Fruit fly (Drosophila melanogaster) whole organism, embryonic: ENCODE results near the gene CG17154.

ENCODE experiments used
- Ada2b ChIP-seq: fragments of 200-800 bp; sonication (Bioruptor generic); IDR thresholded peaks from 2 replicates; pipeline ENCODE4 v1.3.6; 2022; ENCODE audit warnings: missing biosample characterization, missing genetic modification characterization
- CG10321 ChIP-seq: fragments of 200-800 bp; sonication (Bioruptor generic); IDR thresholded peaks from 2 replicates; pipeline ENCODE4 v1.3.6; 2022; ENCODE audit warnings: missing biosample characterization, missing genetic modification characterization
- CG10462 ChIP-seq: fragments of 200-800 bp; sonication (Bioruptor generic); optimal IDR thresholded peaks from 2 replicates; lab custom pipeline; 2016; ENCODE audit warnings: missing biosample characterization, missing genetic modification characterization
- CG11093 ChIP-seq: fragments of 200-800 bp; sonication (Bioruptor generic); IDR thresholded peaks from 3 replicates; pipeline ENCODE4 v1.3.6; 2022; ENCODE audit warnings: missing biosample characterization, missing genetic modification characterization
- CG11560 ChIP-seq: fragments of 200-800 bp; sonication (Bioruptor generic); IDR thresholded peaks from 3 replicates; pipeline ENCODE4 v1.3.6; 2022; ENCODE audit warnings: missing biosample characterization, missing genetic modification characterization
- CG12104 ChIP-seq: fragments of 200-800 bp; sonication (Bioruptor generic); optimal IDR thresholded peaks from 3 replicates; lab custom pipeline; 2016; ENCODE audit warnings: missing biosample characterization, missing genetic modification characterization
- CG12659 ChIP-seq: fragments of 200-800 bp; sonication (Bioruptor generic); optimal IDR thresholded peaks from 3 replicates; lab custom pipeline; 2017; ENCODE audit warnings: mild to moderate bottlenecking, missing biosample characterization, missing genetic modification reagents, missing genetic modification characterization
- CG13624 ChIP-seq: fragments of 200-800 bp; sonication (Bioruptor generic); optimal IDR thresholded peaks from 2 replicates; lab custom pipeline; 2016; ENCODE audit warnings: missing biosample characterization, missing genetic modification characterization
- CG14050 ChIP-seq: fragments of 200-800 bp; sonication (Bioruptor generic); IDR thresholded peaks from 3 replicates; pipeline ENCODE4 v1.3.6; 2022; ENCODE audit warnings: missing biosample characterization, missing genetic modification characterization
- CG15269 ChIP-seq: fragments of 200-800 bp; sonication (Bioruptor generic); optimal IDR thresholded peaks from 2 replicates; lab custom pipeline; 2018; ENCODE audit warnings: missing biosample characterization, mild to moderate bottlenecking, missing genetic modification characterization, moderate library complexity
- CG17612 ChIP-seq: fragments of 200-800 bp; sonication (Bioruptor generic); IDR thresholded peaks from 2 replicates; pipeline ENCODE4 v1.3.6; 2022; ENCODE audit warnings: missing biosample characterization, missing genetic modification characterization
- CG2120 ChIP-seq: fragments of 200-800 bp; sonication (Bioruptor generic); optimal IDR thresholded peaks from 3 replicates; lab custom pipeline; 2016; ENCODE audit warnings: missing biosample characterization, missing genetic modification characterization
- CG2875 ChIP-seq: fragments of 200-800 bp; sonication (Bioruptor generic); optimal IDR thresholded peaks from 2 replicates; lab custom pipeline; 2017; ENCODE audit warnings: missing biosample characterization, mild to moderate bottlenecking, missing genetic modification characterization, missing genetic modification reagents
- CG3838 ChIP-seq: fragments of 200-800 bp; sonication (Bioruptor generic); optimal IDR thresholded peaks from 3 replicates; lab custom pipeline; 2016; ENCODE audit warnings: missing biosample characterization, missing genetic modification characterization
- CG4282 ChIP-seq: fragments of 200-800 bp; sonication (Bioruptor generic); optimal IDR thresholded peaks from 2 replicates; lab custom pipeline; 2016; ENCODE audit warnings: missing biosample characterization, missing genetic modification characterization
- CG43689 ChIP-seq: fragments of 200-800 bp; sonication (Bioruptor generic); IDR thresholded peaks from 2 replicates; pipeline ENCODE4 v1.3.6; 2022; ENCODE audit warnings: missing biosample characterization, missing genetic modification characterization
- CG4404 ChIP-seq: fragments of 200-800 bp; sonication (Bioruptor generic); IDR thresholded peaks from 2 replicates; pipeline ENCODE4 v1.3.6; 2022; ENCODE audit warnings: missing biosample characterization, missing genetic modification characterization
- CG4820 ChIP-seq: fragments of 200-800 bp; sonication (Bioruptor generic); optimal IDR thresholded peaks from 3 replicates; lab custom pipeline; 2016; ENCODE audit warnings: missing biosample characterization, missing genetic modification characterization
- CG5245 ChIP-seq: fragments of 200-800 bp; sonication (Bioruptor generic); optimal IDR thresholded peaks from 3 replicates; lab custom pipeline; 2016; ENCODE audit warnings: missing biosample characterization, missing genetic modification characterization
- CG6854 ChIP-seq: fragments of 200-800 bp; sonication (Bioruptor generic); optimal IDR thresholded peaks from 3 replicates; lab custom pipeline; 2017; ENCODE audit warnings: missing biosample characterization, mild to moderate bottlenecking, missing genetic modification characterization
- CG9727 ChIP-seq: fragments of 200-800 bp; sonication (Bioruptor generic); optimal IDR thresholded peaks from 3 replicates; lab custom pipeline; 2017; ENCODE audit warnings: missing biosample characterization, mild to moderate bottlenecking, missing genetic modification characterization
- Dbx ChIP-seq: fragments of 200-800 bp; sonication (Bioruptor generic); IDR thresholded peaks from 3 replicates; pipeline ENCODE4 v1.3.6; 2022; ENCODE audit warnings: missing biosample characterization, missing genetic modification characterization
- Doc3 ChIP-seq: fragments of 200-800 bp; sonication (Bioruptor generic); IDR thresholded peaks from 3 replicates; pipeline ENCODE4 v1.3.6; 2022; ENCODE audit warnings: missing biosample characterization, missing genetic modification characterization; ENCODE audit not compliant: partially characterized antibody
- Dp ChIP-seq: fragments of 200-800 bp; sonication (Bioruptor generic); optimal IDR thresholded peaks from 2 replicates; lab custom pipeline; 2018; ENCODE audit warnings: missing biosample characterization, mild to moderate bottlenecking, missing genetic modification characterization, moderate library complexity
- Hsf ChIP-seq: fragments of 200-800 bp; sonication (Bioruptor generic); optimal IDR thresholded peaks from 3 replicates; lab custom pipeline; 2016; ENCODE audit warnings: missing biosample characterization, missing genetic modification characterization
- Jarid2 ChIP-seq: fragments of 200-800 bp; sonication (Bioruptor generic); optimal IDR thresholded peaks from 3 replicates; lab custom pipeline; 2017; ENCODE audit warnings: mild to moderate bottlenecking, missing biosample characterization, missing genetic modification reagents, missing genetic modification characterization
- Nf-YA ChIP-seq: fragments of 200-800 bp; sonication (Bioruptor generic); IDR thresholded peaks from 2 replicates; pipeline ENCODE4 v1.3.6; 2022; ENCODE audit warnings: missing biosample characterization, missing genetic modification characterization
- Opbp ChIP-seq: fragments of 200-800 bp; sonication (Bioruptor generic); IDR thresholded peaks from 3 replicates; pipeline ENCODE4 v1.3.6; 2022; ENCODE audit warnings: missing biosample characterization, missing genetic modification characterization; ENCODE audit not compliant: partially characterized antibody
- Ssrp ChIP-seq: fragments of 200-800 bp; sonication (Bioruptor generic); optimal IDR thresholded peaks from 2 replicates; lab custom pipeline; 2018; ENCODE audit warnings: missing biosample characterization, mild to moderate bottlenecking, missing genetic modification characterization, moderate library complexity
- TFAM ChIP-seq: fragments of 200-800 bp; sonication (Bioruptor generic); optimal IDR thresholded peaks from 2 replicates; lab custom pipeline; 2017; ENCODE audit warnings: missing biosample characterization, missing genetic modification characterization, inconsistent platforms
- aop ChIP-seq: fragments of 200-800 bp; sonication (Bioruptor generic); IDR thresholded peaks from 2 replicates; pipeline ENCODE4 v1.3.6; 2022; ENCODE audit warnings: missing biosample characterization, missing genetic modification characterization
- bcd ChIP-seq: fragments of 200-800 bp; sonication (Bioruptor generic); optimal IDR thresholded peaks from 2 replicates; lab custom pipeline; 2017; ENCODE audit warnings: missing biosample characterization, mild to moderate bottlenecking, missing genetic modification characterization
- br ChIP-seq: fragments of >200 bp; optimal IDR thresholded peaks from 2 replicates; lab custom pipeline; 2017
- ci ChIP-seq: fragments of 200-800 bp; sonication (Bioruptor generic); IDR thresholded peaks from 3 replicates; pipeline ENCODE4 v1.3.6; 2022; ENCODE audit warnings: missing biosample characterization, missing genetic modification characterization
- danr ChIP-seq: fragments of 200-800 bp; sonication (Bioruptor generic); IDR thresholded peaks from 2 replicates; pipeline ENCODE4 v1.3.6; 2022; ENCODE audit warnings: missing biosample characterization, missing genetic modification characterization
- dmrt99B ChIP-seq: fragments of 200-800 bp; sonication (Bioruptor generic); optimal IDR thresholded peaks from 2 replicates; lab custom pipeline; 2018; ENCODE audit warnings: missing biosample characterization, mild to moderate bottlenecking, missing genetic modification characterization, moderate library complexity
- gem ChIP-seq: fragments of 200-800 bp; sonication (Bioruptor generic); optimal IDR thresholded peaks from 2 replicates; lab custom pipeline; 2019; ENCODE audit warnings: missing biosample characterization, mild to moderate bottlenecking, missing genetic modification characterization, moderate library complexity
- hb ChIP-seq: fragments of 200-800 bp; sonication (Bioruptor generic); IDR thresholded peaks from 3 replicates; pipeline ENCODE4 v1.3.6; 2022; ENCODE audit warnings: missing biosample characterization, missing genetic modification characterization; ENCODE audit not compliant: partially characterized antibody
- jigr1 ChIP-seq: fragments of 200-800 bp; sonication (Bioruptor generic); IDR thresholded peaks from 3 replicates; pipeline ENCODE4 v1.3.6; 2022; ENCODE audit warnings: missing biosample characterization, missing genetic modification characterization
- lbe ChIP-seq: fragments of 200-800 bp; sonication (Bioruptor generic); optimal IDR thresholded peaks from 2 replicates; lab custom pipeline; 2016; ENCODE audit warnings: missing biosample characterization, mild to moderate bottlenecking, missing genetic modification characterization
- nom ChIP-seq: fragments of 200-800 bp; sonication (Bioruptor generic); optimal IDR thresholded peaks from 2 replicates; lab custom pipeline; 2017; ENCODE audit warnings: missing biosample characterization, missing genetic modification characterization, mild to moderate bottlenecking, moderate library complexity, missing genetic modification reagents
- pita ChIP-seq: fragments of 200-800 bp; sonication (Bioruptor generic); optimal IDR thresholded peaks from 2 replicates; lab custom pipeline; 2017; ENCODE audit warnings: missing biosample characterization, mild to moderate bottlenecking, missing genetic modification characterization
- pros ChIP-seq: fragments of 200-800 bp; sonication (Bioruptor generic); optimal IDR thresholded peaks from 3 replicates; lab custom pipeline; 2019; ENCODE audit warnings: missing biosample characterization, mild to moderate bottlenecking, missing genetic modification characterization, moderate library complexity
- ranshi ChIP-seq: fragments of 200-800 bp; sonication (Bioruptor generic); IDR thresholded peaks from 2 replicates; pipeline ENCODE4 v1.3.6; 2022; ENCODE audit warnings: missing biosample characterization, missing genetic modification characterization
- schlank ChIP-seq: fragments of 200-800 bp; sonication (Bioruptor generic); optimal IDR thresholded peaks from 2 replicates; lab custom pipeline; 2018; ENCODE audit warnings: missing biosample characterization, mild to moderate bottlenecking, missing genetic modification characterization
- sima ChIP-seq: fragments of 200-800 bp; sonication (Bioruptor generic); optimal IDR thresholded peaks from 2 replicates; lab custom pipeline; 2016; ENCODE audit warnings: missing biosample characterization, missing genetic modification characterization
- slou ChIP-seq: fragments of 200-800 bp; sonication (Bioruptor generic); optimal IDR thresholded peaks from 3 replicates; lab custom pipeline; 2016; ENCODE audit warnings: missing biosample characterization, missing genetic modification characterization
- trh ChIP-seq: fragments of 200-800 bp; sonication (Bioruptor generic); optimal IDR thresholded peaks from 2 replicates; lab custom pipeline; 2016; ENCODE audit warnings: missing biosample characterization, missing genetic modification characterization
- ttk ChIP-seq: fragments of 200-800 bp; sonication (Bioruptor generic); IDR thresholded peaks from 2 replicates; pipeline ENCODE4 v2.1.2; 2022; ENCODE audit warnings: missing biosample characterization, missing genetic modification characterization
- tx ChIP-seq: fragments of 200-800 bp; sonication (Bioruptor generic); optimal IDR thresholded peaks from 2 replicates; lab custom pipeline; 2016; ENCODE audit warnings: missing biosample characterization, missing genetic modification characterization
- vvl ChIP-seq: fragments of 200-800 bp; sonication (Bioruptor generic); IDR thresholded peaks from 2 replicates; pipeline ENCODE4 v1.3.6; 2022; ENCODE audit warnings: missing biosample characterization, missing genetic modification characterization
- wdn ChIP-seq: fragments of 200-800 bp; sonication (Bioruptor generic); IDR thresholded peaks from 2 replicates; pipeline ENCODE4 v1.3.6; 2022; ENCODE audit warnings: missing biosample characterization, missing genetic modification characterization

CG17154 gene

DNA sequence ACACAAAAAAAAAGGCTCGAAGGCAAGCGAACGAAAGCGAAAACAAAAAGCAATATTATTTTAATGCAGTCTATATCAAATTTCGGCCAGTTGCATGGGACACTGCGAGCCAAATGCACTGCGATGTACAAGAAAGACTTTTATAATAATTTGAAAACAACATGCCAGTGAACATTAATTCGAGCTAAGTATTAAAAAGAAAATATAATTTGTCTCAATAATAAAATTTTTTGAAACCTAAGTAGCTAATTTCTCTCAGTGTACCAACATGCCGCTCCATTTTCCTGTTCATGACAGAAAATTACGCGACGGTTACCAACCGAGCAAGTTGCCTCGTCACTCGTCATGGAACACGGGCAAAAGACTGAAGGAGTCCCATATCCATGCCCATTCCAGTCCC, 11.1 kb upstream of the CG17154 start (continued):
- TF ChIP-seq CG11093 (GFP tag; lab: Robert Waterston, UW) (no peak), pros (no peak), lbe (peak; percentile 39), Nf-YA (GFP tag; lab: Robert Waterston, UW) (no peak), wdn (no peak), CG10321 (GFP tag; lab: Robert Waterston, UW) (no peak), Dbx (GFP tag; lab: Robert Waterston, UW) (no peak), Ada2b (GFP tag; lab: Robert Waterston, UW) (peak; percentile 48; the same call in 1 of the 2 replicates), CG5245 (GFP tag; lab: Kevin White, UChicago) (peak; percentile 66), br (lab: Kevin White, UChicago) (no peak), CG10462 (GFP tag; lab: Kevin White, UChicago) (peak; percentile 33), CG15269 (tag; lab: Kevin White, UChicago) (peak; percentile 43), Hsf (peak; percentile 62), slou (no peak), CG43689 (GFP tag; lab: Robert Waterston, UW) (no peak), trh (GFP tag; lab: Kevin White, UChicago) (peak; percentile 34), CG6854 (GFP tag; lab: Kevin White, UChicago) (no peak), CG2875 (GFP tag; lab: Kevin White, UChicago) (peak; percentile 24), schlank (tag; lab: Kevin White, UChicago) (no peak), ranshi (GFP tag; lab: Robert Waterston, UW) (peak; percentile 61; the same call in 1 of the 2 replicates), hb (GFP tag; lab: Robert Waterston, UW) (no peak), CG2120 (GFP tag; lab: Kevin White, UChicago) (peak; percentile 28), Jarid2 (GFP tag; lab: Kevin White, UChicago) (no peak), aop (GFP tag; lab: Robert Waterston, UW) (no peak), CG12659 (peak; percentile 50), Dp (no peak), ttk (GFP tag; lab: Robert Waterston, UW) (no peak), Ssrp (peak; percentile 71), bcd (GFP tag; lab: Kevin White, UChicago) (peak; percentile 56), ci (GFP tag; lab: Robert Waterston, UW) (peak; percentile 88), sima (GFP tag; lab: Kevin White, UChicago) (no peak), CG3838 (GFP tag; lab: Kevin White, UChicago) (no peak), danr (0 out of 2 replicates have a peak, but pooled peaks have one; percentile 44), TFAM (GFP tag; lab: Kevin White, UChicago) (peak; percentile 5), CG4820 (peak; percentile 68), nom (GFP tag; lab: Kevin White, UChicago) (peak; percentile 60), CG14050 (GFP tag; lab: Robert Waterston, UW) (peak; percentile 61), Opbp (GFP tag; lab: Robert Waterston, UW) (no peak), dmrt99B (tag; lab: Kevin White, UChicago) (peak; percentile 61), CG11560 (tag; lab: Robert Waterston, UW) (no peak), vvl (peak; percentile 81), gem (peak; percentile 76), tx (GFP tag; lab: Kevin White, UChicago) (no peak), pita (no peak), CG13624 (GFP tag; lab: Kevin White, UChicago) (peak; percentile 21), Doc3 (GFP tag; lab: Robert Waterston, UW) (no peak), CG4404 (GFP tag; lab: Robert Waterston, UW) (peak; percentile 78), CG4282 (GFP tag; lab: Kevin White, UChicago) (no peak), CG9727 (peak; percentile 90), CG12104 (GFP tag; lab: Kevin White, UChicago) (peak; percentile 57), jigr1 (no peak), CG17612 (GFP tag; lab: Robert Waterston, UW) (no peak)
